Fruit fly (Drosophila melanogaster): ENCODE measurements around the gene CG32845.

Gene CG32845

dm6 chr3L:257618-258475 is 15.3 kb downstream of the CG32845 start, which contains the start of the genes DIP2 and wac:
Gene DIP2 (minus strand): TSS chr3L:257954.
Gene wac (plus strand): TSS chr3L:258176.
- peak; percentile 33 for TF ChIP-seq CG17801 (GFP tag; optimal IDR thresholded peaks at IDR 0.05; ENCODE audit: partially characterized antibody)

DNA sequence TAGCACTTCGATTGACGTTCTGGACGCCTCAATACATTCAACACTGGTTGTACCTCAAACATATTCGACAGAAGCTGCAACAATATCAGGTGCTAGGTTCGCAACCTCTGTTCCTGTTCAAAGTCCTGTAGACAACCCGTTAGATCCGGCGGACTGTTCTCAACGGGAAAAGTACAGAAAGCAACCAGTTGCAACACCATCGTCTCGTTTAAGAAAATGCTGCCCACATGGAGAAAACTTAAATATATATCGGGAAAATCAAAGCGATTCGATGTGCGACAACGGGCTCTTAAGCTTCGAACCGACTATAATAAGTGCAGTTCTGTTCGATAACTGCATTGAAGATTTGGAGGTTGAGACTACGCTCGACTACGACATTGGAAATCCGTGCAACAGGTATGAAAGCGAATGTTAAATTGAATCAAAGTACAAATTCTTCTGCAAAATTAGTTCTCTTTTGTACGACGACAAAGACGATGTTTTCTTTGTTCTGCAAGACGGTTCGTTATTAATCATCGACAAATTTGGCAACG is 24.9 kb downstream of the CG32845 start:
- no peak for TF ChIP-seq CG17801 (GFP tag; optimal IDR thresholded peaks at IDR 0.05; ENCODE audit: partially characterized antibody)

DNA sequence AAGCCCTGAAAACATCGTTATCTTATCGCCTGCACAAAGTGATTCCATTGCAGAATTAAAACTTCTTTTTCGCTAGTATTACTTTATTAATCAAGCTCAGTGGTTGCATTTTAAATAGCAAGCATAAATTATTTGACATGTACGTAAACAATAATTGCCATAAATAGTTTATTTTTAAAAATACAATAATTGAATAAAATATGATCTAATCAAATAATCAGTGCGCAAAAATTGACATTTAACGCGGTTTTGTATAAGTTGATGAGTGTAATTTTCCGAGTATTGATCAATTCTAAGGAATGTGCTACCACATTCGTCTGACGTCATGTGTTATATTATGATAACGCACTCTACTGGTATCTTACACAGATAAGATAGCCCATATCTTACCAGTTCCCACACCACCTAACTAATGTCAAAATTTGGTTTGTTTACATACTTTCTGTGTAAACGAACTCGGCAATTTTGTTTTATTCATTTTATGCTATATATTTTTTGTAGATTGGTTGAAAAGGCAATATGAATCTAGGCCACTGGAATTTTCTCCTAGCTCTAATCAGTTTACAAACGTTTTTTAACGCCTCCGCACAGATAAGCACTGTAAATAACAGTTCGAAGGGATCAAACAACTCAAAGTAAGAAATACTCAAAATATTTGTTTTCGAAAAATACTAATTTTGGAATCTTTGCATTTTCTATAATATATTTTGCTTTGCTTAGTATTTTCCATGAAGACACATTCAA is 25.5 kb downstream of the CG32845 start, which contains the start of gene mthl14:
TSS of gene mthl14 (plus strand) at position 10 of the 744 bp plus-strand sequence.
- TF ChIP-seq CG17801 (GFP tag; optimal IDR thresholded peaks at IDR 0.05; ENCODE audit: partially characterized antibody), result no peak

DNA sequence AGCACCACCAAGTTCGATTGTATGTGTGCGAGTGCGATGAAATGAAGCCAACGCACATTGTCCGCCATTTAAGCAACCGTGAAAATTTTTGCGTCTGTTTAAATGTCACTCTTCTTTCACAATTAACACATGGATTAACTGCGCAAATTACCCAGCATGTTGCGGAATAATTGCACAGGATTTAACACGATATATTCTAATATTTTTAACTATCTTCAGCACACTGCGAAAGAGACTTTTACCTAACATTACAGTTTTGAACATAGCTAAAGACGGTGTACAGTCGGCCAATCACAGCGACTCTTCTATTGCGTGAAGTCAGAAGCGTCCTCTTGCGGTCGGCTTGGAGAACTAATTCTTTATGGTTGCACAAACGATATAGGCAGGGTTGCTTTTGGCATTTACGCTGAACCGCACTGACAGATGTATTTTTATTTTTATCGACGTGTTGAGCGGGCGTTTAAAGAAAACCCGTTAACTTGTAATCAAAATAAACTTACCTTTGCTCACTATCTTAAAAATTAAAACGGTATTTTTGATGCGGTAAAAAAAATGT is 26.5 kb downstream of the CG32845 start:
- TF ChIP-seq CG17801 (GFP tag; optimal IDR thresholded peaks at IDR 0.05; ENCODE audit: partially characterized antibody), result peak; percentile 37

DNA sequence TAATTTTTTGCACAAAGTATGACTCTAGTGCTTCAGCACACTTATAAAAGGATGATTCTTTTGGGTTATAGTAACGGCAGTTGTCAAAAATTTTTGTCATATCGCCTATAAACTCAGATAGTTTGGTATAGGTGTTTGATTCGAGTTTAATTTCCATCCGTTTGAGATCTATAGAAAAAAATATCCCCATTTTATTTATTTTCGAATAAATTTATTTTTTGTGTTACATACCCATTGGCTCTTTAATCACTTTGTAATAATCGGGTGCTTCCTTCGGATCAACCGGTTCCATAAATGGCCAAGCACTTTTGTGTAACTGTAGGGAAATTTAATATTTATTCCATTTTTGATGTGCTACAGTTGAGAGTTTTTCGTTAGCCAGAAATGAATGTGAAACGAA is 38.9 kb downstream of the CG32845 start:
- TF ChIP-seq CG17801 (GFP tag; optimal IDR thresholded peaks at IDR 0.05; ENCODE audit: partially characterized antibody), result no peak

dm6 chr3L:233251-233650 is 39.9 kb downstream of the CG32845 start, which contains the start of gene CG34453:
Gene CG34453 (minus strand): TSS chr3L:233351.
- TF ChIP-seq CG17801 (GFP tag; optimal IDR thresholded peaks at IDR 0.05; ENCODE audit: partially characterized antibody), result no peak

- no peak for TF ChIP-seq CG17801 (GFP tag; optimal IDR thresholded peaks at IDR 0.05; ENCODE audit: partially characterized antibody)
These were observed 40.9 kb downstream of the CG32845 start, which contains the start of gene CG34454 for dm6 chr3L:232267-232666. Gene CG34454 (minus strand): TSS chr3L:232350.

DNA sequence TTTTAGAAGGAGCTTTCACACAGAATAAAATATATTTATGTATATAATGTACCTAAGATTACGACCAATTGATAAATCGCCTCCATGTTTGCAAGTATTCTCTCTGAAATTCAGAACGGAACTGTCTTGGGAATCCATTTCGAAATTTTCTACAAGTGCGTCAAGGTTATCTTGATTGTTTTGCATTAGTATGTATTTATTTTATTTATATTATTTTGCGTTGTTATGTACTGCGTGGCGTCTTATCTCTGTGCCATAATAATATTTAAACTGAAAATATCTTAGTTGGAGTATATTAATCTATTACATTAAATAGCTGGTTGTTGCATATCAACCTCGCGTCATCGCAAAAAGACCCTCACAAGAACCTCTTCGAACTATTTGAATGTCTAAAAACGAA is 41.7 kb downstream of the CG32845 start, which contains the start of gene CG42846:
TSS of gene CG42846 (minus strand) at position 101 of the 400 bp plus-strand sequence.
- TF ChIP-seq CG17801 (GFP tag; optimal IDR thresholded peaks at IDR 0.05; ENCODE audit: partially characterized antibody), result no peak

dm6 chr3L:225120-225519 is 48.1 kb downstream of the CG32845 start:
- TF ChIP-seq CG17801 (GFP tag; optimal IDR thresholded peaks at IDR 0.05; ENCODE audit: partially characterized antibody), result no peak

- TF ChIP-seq CG17801 (GFP tag; optimal IDR thresholded peaks at IDR 0.05; ENCODE audit: partially characterized antibody), result no peak
These were observed 48.9 kb downstream of the CG32845 start for dm6 chr3L:224004-224951.

DNA sequence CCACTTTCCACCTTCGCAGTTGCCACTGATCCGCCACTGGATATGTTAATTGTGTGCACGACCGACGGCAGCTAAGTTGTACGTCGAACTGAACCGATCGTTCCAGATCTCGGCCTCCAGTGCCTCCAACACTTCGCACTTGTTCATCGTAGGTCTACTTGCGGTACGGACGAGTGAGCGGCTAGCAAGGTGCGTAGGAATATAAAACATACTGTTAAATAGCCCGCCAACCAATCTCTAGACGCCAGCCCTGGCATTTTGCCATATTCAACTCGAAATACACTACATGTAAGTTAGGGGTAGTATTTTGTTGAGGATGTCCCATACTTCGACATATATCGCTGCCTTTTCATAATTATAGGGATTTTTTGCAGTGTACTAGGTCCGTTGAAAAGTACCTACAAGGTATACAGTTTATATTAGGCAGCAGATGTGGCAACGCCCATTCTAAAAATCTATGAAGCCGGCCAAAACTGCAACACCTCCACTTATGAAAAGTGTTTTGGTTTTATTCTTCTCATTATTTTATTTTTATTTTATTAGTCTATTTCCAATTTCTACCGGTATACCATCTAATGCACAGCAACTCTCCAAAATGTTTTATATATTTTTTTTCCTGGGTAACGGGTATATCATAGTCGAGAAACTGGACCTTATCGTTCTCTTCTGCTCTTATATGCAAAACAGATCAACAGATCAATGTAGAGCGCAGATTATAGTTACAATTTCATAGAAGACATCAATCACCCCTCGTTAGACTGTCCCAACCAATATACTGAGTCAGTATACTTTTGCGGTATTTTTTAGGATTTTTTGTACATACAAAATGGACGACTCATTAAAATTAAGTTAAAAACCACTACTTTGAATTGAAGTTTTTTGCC is 49.9 kb downstream of the CG32845 start, which contains the start of the genes pyx and CG33229:
TSS of gene pyx (minus strand) at position 51 of the 884 bp plus-strand sequence.
TSS of gene CG33229 (plus strand) at position 834 of the 884 bp plus-strand sequence.
- TF ChIP-seq CG17801 (GFP tag; optimal IDR thresholded peaks at IDR 0.05; ENCODE audit: partially characterized antibody), result peak; percentile 29
